Fruit fly (Drosophila melanogaster) whole organism, prepupa: ENCODE results near the gene pont.

ENCODE experiments used
- Blimp-1 ChIP-seq: fragments of 200-800 bp; sonication (Bioruptor generic); optimal IDR thresholded peaks from 3 replicates; lab custom pipeline; 2017; ENCODE audit warnings: missing biosample characterization, missing genetic modification characterization, mild to moderate bottlenecking, moderate library complexity, missing genetic modification reagents
- CG10631 ChIP-seq: fragments of 200-800 bp; sonication (Bioruptor generic); optimal IDR thresholded peaks from 2 replicates; lab custom pipeline; 2016; ENCODE audit warnings: missing biosample characterization, missing genetic modification characterization
- CG11294 ChIP-seq: fragments of 200-800 bp; sonication (Bioruptor generic); IDR thresholded peaks from 2 replicates; pipeline ENCODE4 v1.3.6; 2022; ENCODE audit warnings: missing biosample characterization, missing genetic modification characterization
- CG15336 ChIP-seq: fragments of 200-800 bp; sonication (Bioruptor generic); IDR thresholded peaks from 2 replicates; pipeline ENCODE4 v1.3.6; 2022; ENCODE audit warnings: missing biosample characterization, missing genetic modification characterization
- CG16779 ChIP-seq: fragments of 200-800 bp; sonication (Bioruptor generic); optimal IDR thresholded peaks from 3 replicates; lab custom pipeline; 2017; ENCODE audit warnings: missing biosample characterization, mild to moderate bottlenecking, missing genetic modification characterization
- CG3032 ChIP-seq: fragments of 200-800 bp; optimal IDR thresholded peaks from 2 replicates; lab custom pipeline; 2019; ENCODE audit warnings: missing biosample characterization, mild to moderate bottlenecking, missing genetic modification characterization, moderate library complexity
- CG31627 ChIP-seq: fragments of 200-800 bp; sonication (Bioruptor generic); optimal IDR thresholded peaks from 3 replicates; lab custom pipeline; 2016; ENCODE audit warnings: missing biosample characterization, missing genetic modification characterization
- CG34406 ChIP-seq: fragments of 200-800 bp; sonication (Bioruptor generic); optimal IDR thresholded peaks from 3 replicates; lab custom pipeline; 2016; ENCODE audit warnings: missing biosample characterization, missing genetic modification characterization
- CG3919 ChIP-seq: fragments of 200-800 bp; sonication (Bioruptor generic); optimal IDR thresholded peaks from 3 replicates; lab custom pipeline; 2016; ENCODE audit warnings: missing biosample characterization, missing genetic modification characterization
- CG6163 ChIP-seq: fragments of 200-800 bp; sonication (Bioruptor generic); IDR thresholded peaks from 3 replicates; pipeline ENCODE4 v1.3.6; 2022; ENCODE audit warnings: missing biosample characterization, missing genetic modification characterization
- CG6276 ChIP-seq: fragments of 200-800 bp; sonication (Bioruptor generic); optimal IDR thresholded peaks from 2 replicates; lab custom pipeline; 2017; ENCODE audit warnings: missing biosample characterization, mild to moderate bottlenecking, missing genetic modification characterization
- CG6792 ChIP-seq: fragments of 200-800 bp; sonication (Bioruptor generic); optimal IDR thresholded peaks from 3 replicates; lab custom pipeline; 2016; ENCODE audit warnings: missing biosample characterization, missing genetic modification characterization
- CG6808 ChIP-seq: fragments of 200-800 bp; sonication (Bioruptor generic); optimal IDR thresholded peaks from 3 replicates; lab custom pipeline; 2017; ENCODE audit warnings: missing biosample characterization, missing genetic modification characterization, mild to moderate bottlenecking, moderate library complexity, missing genetic modification reagents
- CG8119 ChIP-seq: fragments of 200-800 bp; sonication (Bioruptor generic); IDR thresholded peaks from 3 replicates; pipeline ENCODE4 v1.3.6; 2022; ENCODE audit warnings: missing biosample characterization, missing genetic modification characterization
- CG8319 ChIP-seq: fragments of 200-800 bp; sonication (Bioruptor generic); optimal IDR thresholded peaks from 3 replicates; lab custom pipeline; 2016; ENCODE audit warnings: missing biosample characterization, missing genetic modification characterization
- CG8632 ChIP-seq: fragments of 200-800 bp; sonication (Bioruptor generic); optimal IDR thresholded peaks from 3 replicates; lab custom pipeline; 2016; ENCODE audit warnings: missing biosample characterization, missing genetic modification characterization
- CG9139 ChIP-seq: fragments of 200-800 bp; sonication (Bioruptor generic); optimal IDR thresholded peaks from 3 replicates; lab custom pipeline; 2017; ENCODE audit warnings: missing biosample characterization, mild to moderate bottlenecking, missing genetic modification characterization
- Eip75B ChIP-seq: fragments of 200-800 bp; sonication (Bioruptor generic); optimal IDR thresholded peaks from 3 replicates; lab custom pipeline; 2016; ENCODE audit warnings: missing biosample characterization, missing genetic modification characterization
- Eip78C ChIP-seq: fragments of 200-800 bp; sonication (Bioruptor generic); peaks from one replicate; lab custom pipeline; 2016; ENCODE audit warnings: missing biosample characterization, missing genetic modification characterization
- Eip93F ChIP-seq: fragments of 200-800 bp; sonication (Bioruptor generic); optimal IDR thresholded peaks from 2 replicates; lab custom pipeline; 2016; ENCODE audit warnings: missing biosample characterization, mild to moderate bottlenecking, missing genetic modification characterization
- Ets21C ChIP-seq: fragments of 200-800 bp; sonication (Bioruptor generic); optimal IDR thresholded peaks from 3 replicates; lab custom pipeline; 2016; ENCODE audit warnings: missing biosample characterization, missing genetic modification characterization
- Ets96B ChIP-seq: fragments of 200-800 bp; optimal IDR thresholded peaks from 2 replicates; lab custom pipeline; 2019; ENCODE audit warnings: missing biosample characterization, mild to moderate bottlenecking, missing genetic modification characterization, moderate library complexity
- Gug ChIP-seq: fragments of 200-800 bp; sonication (Bioruptor generic); IDR thresholded peaks from 2 replicates; pipeline ENCODE4 v1.3.6; 2022; ENCODE audit warnings: missing biosample characterization, missing genetic modification characterization
- Hr38 ChIP-seq: sonication (Bioruptor generic); optimal IDR thresholded peaks from 2 replicates; lab custom pipeline; 2016; ENCODE audit warnings: missing biosample characterization, missing genetic modification characterization
- Hr39 ChIP-seq: fragments of 200-800 bp; sonication (Bioruptor generic); optimal IDR thresholded peaks from 2 replicates; lab custom pipeline; 2016; ENCODE audit warnings: missing biosample characterization, missing genetic modification characterization
- Hr4 ChIP-seq: fragments of 200-800 bp; sonication (Bioruptor generic); optimal IDR thresholded peaks from 3 replicates; lab custom pipeline; 2016; ENCODE audit warnings: missing biosample characterization, missing genetic modification characterization
- Lpt ChIP-seq: fragments of 200-800 bp; sonication (Bioruptor generic); optimal IDR thresholded peaks from 3 replicates; lab custom pipeline; 2016; ENCODE audit warnings: missing biosample characterization, missing genetic modification characterization
- Met ChIP-seq: fragments of 200-800 bp; sonication (Bioruptor generic); optimal IDR thresholded peaks from 3 replicates; lab custom pipeline; 2016; ENCODE audit warnings: missing biosample characterization, missing genetic modification characterization
- Smox ChIP-seq: fragments of 200-800 bp; sonication (Bioruptor generic); optimal IDR thresholded peaks from 3 replicates; lab custom pipeline; 2016; ENCODE audit warnings: missing biosample characterization, missing genetic modification characterization
- Sox102F ChIP-seq: fragments of 200-800 bp; sonication (Bioruptor generic); optimal IDR thresholded peaks from 2 replicates; lab custom pipeline; 2016; ENCODE audit warnings: missing biosample characterization, mild to moderate bottlenecking, missing genetic modification characterization
- Sox14 ChIP-seq: fragments of 200-800 bp; sonication (Bioruptor generic); optimal IDR thresholded peaks from 3 replicates; lab custom pipeline; 2016; ENCODE audit warnings: missing biosample characterization, missing genetic modification characterization
- achi ChIP-seq: fragments of 200-800 bp; sonication (Bioruptor generic); optimal IDR thresholded peaks from 3 replicates; lab custom pipeline; 2016; ENCODE audit warnings: missing biosample characterization, missing genetic modification characterization
- acj6 ChIP-seq: fragments of 200-800 bp; sonication (Bioruptor generic); optimal IDR thresholded peaks from 3 replicates; lab custom pipeline; 2016; ENCODE audit warnings: missing biosample characterization, missing genetic modification characterization
- cyc ChIP-seq: fragments of 200-800 bp; sonication (Bioruptor generic); optimal IDR thresholded peaks from 3 replicates; lab custom pipeline; 2016; ENCODE audit warnings: missing biosample characterization, missing genetic modification characterization
- dac ChIP-seq: fragments of 200-800 bp; sonication (Bioruptor generic); optimal IDR thresholded peaks from 2 replicates; lab custom pipeline; 2017; ENCODE audit warnings: missing biosample characterization, mild to moderate bottlenecking, missing genetic modification characterization
- dsx ChIP-seq: fragments of 200-800 bp; optimal IDR thresholded peaks from 3 replicates; lab custom pipeline; 2019; ENCODE audit warnings: missing biosample characterization, mild to moderate bottlenecking, missing genetic modification characterization, moderate library complexity; ENCODE audit not compliant: poor library complexity, severe bottlenecking
- eg ChIP-seq: fragments of 200-800 bp; sonication (Bioruptor generic); IDR thresholded peaks from 3 replicates; pipeline ENCODE4 v1.3.6; 2022; ENCODE audit warnings: missing biosample characterization, missing genetic modification characterization
- esn ChIP-seq: fragments of 200-800 bp; sonication (Bioruptor generic); optimal IDR thresholded peaks from 2 replicates; lab custom pipeline; 2016; ENCODE audit warnings: missing biosample characterization, mild to moderate bottlenecking, missing genetic modification characterization, moderate library complexity
- fd59A ChIP-seq: fragments of 200-800 bp; sonication (Bioruptor generic); optimal IDR thresholded peaks from 2 replicates; lab custom pipeline; 2017; ENCODE audit warnings: missing biosample characterization, mild to moderate bottlenecking, missing genetic modification characterization, missing genetic modification reagents
- fd85E ChIP-seq: fragments of 200-800 bp; sonication (Bioruptor generic); optimal IDR thresholded peaks from 3 replicates; lab custom pipeline; 2016; ENCODE audit warnings: missing biosample characterization, missing genetic modification characterization
- fkh ChIP-seq: fragments of 200-800 bp; sonication (Bioruptor generic); optimal IDR thresholded peaks from 3 replicates; lab custom pipeline; 2017; ENCODE audit warnings: missing biosample characterization, mild to moderate bottlenecking, missing genetic modification characterization, moderate library complexity
- lz ChIP-seq: fragments of 200-800 bp; sonication (Bioruptor generic); optimal IDR thresholded peaks from 3 replicates; lab custom pipeline; 2016; ENCODE audit warnings: missing biosample characterization, missing genetic modification characterization
- salr ChIP-seq, 2 experiments: fragments of 200-800 bp; sonication (Bioruptor generic); optimal IDR thresholded peaks; 3 replicates each; lab custom pipeline; 2016 to 2018; ENCODE audit warnings: missing biosample characterization in 2 of 2, missing genetic modification characterization in 2 of 2, mild to moderate bottlenecking in 1 of 2
- spab ChIP-seq: fragments of 200-800 bp; sonication (Bioruptor generic); optimal IDR thresholded peaks from 2 replicates; lab custom pipeline; 2017; ENCODE audit warnings: missing biosample characterization, mild to moderate bottlenecking, missing genetic modification characterization, missing genetic modification reagents
- ss ChIP-seq, 2 experiments: fragments of 200-800 bp; sonication (Bioruptor generic); optimal IDR thresholded peaks; 2 replicates in 1 of 2; 3 replicates in 1 of 2; lab custom pipeline; 2017 to 2018; ENCODE audit warnings: mild to moderate bottlenecking in 2 of 2, missing biosample characterization in 2 of 2, missing genetic modification characterization in 2 of 2, moderate library complexity in 1 of 2
- svp ChIP-seq: fragments of 200-800 bp; sonication (Bioruptor generic); peaks from one replicate; lab custom pipeline; 2016; ENCODE audit warnings: missing biosample characterization, missing genetic modification characterization
- topi ChIP-seq: fragments of 200-800 bp; sonication (Bioruptor generic); optimal IDR thresholded peaks from 3 replicates; lab custom pipeline; 2016; ENCODE audit warnings: missing biosample characterization, missing genetic modification characterization
- vri ChIP-seq: fragments of 200-800 bp; sonication (Bioruptor generic); optimal IDR thresholded peaks from 3 replicates; lab custom pipeline; 2016; ENCODE audit warnings: missing biosample characterization, mild to moderate bottlenecking, missing genetic modification characterization

pont gene

dm6 chr3R:10282077-10282476 lies 20.2 kb downstream of the pont start (continued):
- no peak for TF ChIP-seq Eip93F
- no peak for TF ChIP-seq cyc
- no peak for TF ChIP-seq dsx (GFP tag; lab: Kevin White, UChicago)
- TF ChIP-seq dac (GFP tag; lab: Kevin White, UChicago), result no peak
- no peak for TF ChIP-seq svp
- peak; percentile 24; the same call in 1 of the 2 replicates for TF ChIP-seq CG11294
- TF ChIP-seq CG8119 (GFP tag; lab: Robert Waterston, UW), result peak; percentile 82
- no peak for TF ChIP-seq ss (GFP tag; optimal IDR thresholded peaks at IDR 0.05; lab: Kevin White, UChicago)
- no peak for TF ChIP-seq Sox102F (GFP tag; lab: Kevin White, UChicago)
- no peak for TF ChIP-seq CG34406 (GFP tag; lab: Kevin White, UChicago)
- no peak for TF ChIP-seq Met (GFP tag; lab: Kevin White, UChicago)
- TF ChIP-seq CG6808 (GFP tag; lab: Kevin White, UChicago), result no peak
- TF ChIP-seq vri, result no peak
- TF ChIP-seq Smox, result no peak
- TF ChIP-seq Hr38 (GFP tag; lab: Kevin White, UChicago), result no peak
- TF ChIP-seq CG15336 (GFP tag; lab: Robert Waterston, UW), result peak; percentile 70
- TF ChIP-seq CG16779 (tag; lab: Kevin White, UChicago), result no peak
- TF ChIP-seq Lpt (GFP tag; lab: Kevin White, UChicago), result peak; percentile 59
- TF ChIP-seq eg (GFP tag; lab: Robert Waterston, UW), result peak; percentile 87
- TF ChIP-seq CG3032 (tag; lab: Kevin White, UChicago), result no peak
- no peak for TF ChIP-seq Eip75B (GFP tag; lab: Kevin White, UChicago)
- no peak for TF ChIP-seq Blimp-1 (GFP tag; lab: Kevin White, UChicago)
- no peak for TF ChIP-seq Eip78C (GFP tag; lab: Kevin White, UChicago)
- TF ChIP-seq achi (GFP tag; lab: Kevin White, UChicago), result no peak
- TF ChIP-seq Hr4, result peak; percentile 13
- TF ChIP-seq Gug, result no peak

DNA sequence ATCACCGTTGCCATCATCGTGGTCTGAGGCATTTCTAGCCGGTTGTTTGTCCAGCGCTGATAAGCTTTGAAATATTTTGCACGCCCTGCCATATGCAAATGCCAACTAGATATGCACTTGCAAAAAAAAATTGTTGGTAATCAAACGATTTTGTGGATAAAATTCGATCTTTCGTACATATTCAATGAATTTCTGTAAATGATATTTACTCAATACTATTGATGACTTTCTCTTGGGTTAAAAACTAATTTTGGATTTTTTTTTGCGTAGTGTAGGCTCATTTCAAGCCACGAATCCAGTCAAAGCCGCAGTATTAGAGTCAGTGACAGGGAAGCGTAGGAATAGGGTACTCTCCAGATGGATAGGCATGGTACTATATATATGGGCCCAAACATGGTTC lies 21.2 kb downstream of the pont start:
- TF ChIP-seq acj6 (GFP tag; lab: Kevin White, UChicago), result no peak
- TF ChIP-seq CG6792, result no peak
- no peak for TF ChIP-seq Ets96B (tag; lab: Kevin White, UChicago)
- no peak for TF ChIP-seq CG34406 (GFP tag; lab: Kevin White, UChicago)
- no peak for TF ChIP-seq CG8319 (GFP tag; lab: Kevin White, UChicago)
- no peak for TF ChIP-seq Hr39 (GFP tag; lab: Kevin White, UChicago)
- TF ChIP-seq CG31627 (GFP tag; lab: Kevin White, UChicago), result no peak
- no peak for TF ChIP-seq topi
- TF ChIP-seq lz, result no peak
- TF ChIP-seq Lpt (GFP tag; lab: Kevin White, UChicago), result no peak
- no peak for TF ChIP-seq fd85E (GFP tag; lab: Kevin White, UChicago)
- no peak for TF ChIP-seq Sox102F (GFP tag; lab: Kevin White, UChicago)
- TF ChIP-seq Sox14 (GFP tag; lab: Kevin White, UChicago), result no peak
- no peak for TF ChIP-seq vri
- TF ChIP-seq Eip78C (GFP tag; lab: Kevin White, UChicago), result no peak
- TF ChIP-seq CG8632, result no peak
- TF ChIP-seq CG16779 (tag; lab: Kevin White, UChicago), result no peak
- TF ChIP-seq dsx (GFP tag; lab: Kevin White, UChicago), result no peak
- TF ChIP-seq CG9139 (GFP tag; lab: Kevin White, UChicago), result no peak
- TF ChIP-seq fkh, result no peak
- TF ChIP-seq CG6276 (GFP tag; lab: Kevin White, UChicago), result no peak
- TF ChIP-seq CG6163 (GFP tag; lab: Robert Waterston, UW), result no peak
- TF ChIP-seq esn, result no peak
- TF ChIP-seq Eip93F, result no peak
- TF ChIP-seq fd59A, result no peak
- TF ChIP-seq achi (GFP tag; lab: Kevin White, UChicago), result peak; percentile 11
- no peak for TF ChIP-seq dac (GFP tag; lab: Kevin White, UChicago)
- no peak for TF ChIP-seq Blimp-1 (GFP tag; lab: Kevin White, UChicago)
- TF ChIP-seq CG3919, result no peak
- no peak for TF ChIP-seq spab (GFP tag; lab: Kevin White, UChicago)
- TF ChIP-seq eg (GFP tag; lab: Robert Waterston, UW), result 0 out of 3 replicates have a peak, but pooled peaks have one; percentile 28
- peak; percentile 8 for TF ChIP-seq CG10631 (GFP tag; lab: Kevin White, UChicago)
- no peak for TF ChIP-seq Eip75B (GFP tag; lab: Kevin White, UChicago)
- TF ChIP-seq Met (GFP tag; lab: Kevin White, UChicago), result no peak
- TF ChIP-seq cyc, result no peak
- no peak for TF ChIP-seq Smox
- TF ChIP-seq Ets21C, result no peak
- no peak for TF ChIP-seq Hr38 (GFP tag; lab: Kevin White, UChicago)
- TF ChIP-seq salr (GFP tag; optimal IDR thresholded peaks at IDR 0.05; lab: Kevin White, UChicago), result peak in 1 of 2 experiments; percentile 8
- no peak for TF ChIP-seq ss (GFP tag; optimal IDR thresholded peaks at IDR 0.05; lab: Kevin White, UChicago)
